Fruit fly (Drosophila melanogaster) whole organism, embryonic: ENCODE measurements around the gene Ptp4E.

Source experiments
- Ada2b ChIP-seq: fragments of 200-800 bp; sonication (Bioruptor generic); IDR thresholded peaks from 2 replicates; pipeline ENCODE4 v1.3.6; 2022; ENCODE audit warnings: missing biosample characterization, missing genetic modification characterization
- BEAF-32 ChIP-seq: fragments of 200-800 bp; sonication (Bioruptor generic); optimal IDR thresholded peaks from 3 replicates; lab custom pipeline; 2017; ENCODE audit warnings: missing biosample characterization, missing genetic modification characterization, mild to moderate bottlenecking, moderate library complexity, missing genetic modification reagents
- CG10431 ChIP-seq: fragments of 200-800 bp; sonication (Bioruptor generic); optimal IDR thresholded peaks from 3 replicates; lab custom pipeline; 2018; ENCODE audit warnings: missing biosample characterization, mild to moderate bottlenecking, missing genetic modification characterization
- CG10565 ChIP-seq: fragments of 200-800 bp; sonication (Bioruptor generic); optimal IDR thresholded peaks from 3 replicates; lab custom pipeline; 2016; ENCODE audit warnings: missing biosample characterization, mild to moderate bottlenecking, missing genetic modification characterization
- CG11085 ChIP-seq: fragments of 200-800 bp; sonication (Bioruptor generic); IDR thresholded peaks from 2 replicates; pipeline ENCODE4 v1.3.6; 2022; ENCODE audit warnings: missing biosample characterization, missing genetic modification characterization
- CG15514 ChIP-seq: fragments of 200-800 bp; sonication (Bioruptor generic); optimal IDR thresholded peaks from 3 replicates; lab custom pipeline; 2017; ENCODE audit warnings: missing biosample characterization, missing genetic modification characterization, mild to moderate bottlenecking, moderate library complexity, missing genetic modification reagents
- CG17359 ChIP-seq: fragments of 200-800 bp; sonication (Bioruptor generic); optimal IDR thresholded peaks from 3 replicates; lab custom pipeline; 2018; ENCODE audit warnings: missing biosample characterization, mild to moderate bottlenecking, missing genetic modification characterization, moderate library complexity
- CG17802 ChIP-seq: fragments of 200-800 bp; sonication (Bioruptor generic); optimal IDR thresholded peaks from 2 replicates; lab custom pipeline; 2018; ENCODE audit warnings: missing biosample characterization, mild to moderate bottlenecking, missing genetic modification characterization, moderate library complexity
- CG1832 ChIP-seq: fragments of 200-800 bp; sonication (Bioruptor generic); optimal IDR thresholded peaks from 2 replicates; lab custom pipeline; 2017; ENCODE audit warnings: missing biosample characterization, mild to moderate bottlenecking, missing genetic modification characterization, inconsistent platforms
- CG2116 ChIP-seq: fragments of 200-800 bp; sonication (Bioruptor generic); optimal IDR thresholded peaks from 3 replicates; lab custom pipeline; 2018; ENCODE audit warnings: missing biosample characterization, mild to moderate bottlenecking, missing genetic modification characterization
- CG33213 ChIP-seq: fragments of 200-800 bp; sonication (Bioruptor generic); optimal IDR thresholded peaks from 3 replicates; lab custom pipeline; 2016; ENCODE audit warnings: missing biosample characterization, missing genetic modification characterization
- CG34224 ChIP-seq: fragments of 200-800 bp; sonication (Bioruptor generic); IDR thresholded peaks from 3 replicates; pipeline ENCODE4 v1.3.6; 2022; ENCODE audit warnings: missing biosample characterization, missing genetic modification characterization; ENCODE audit not compliant: partially characterized antibody
- CG3838 ChIP-seq: fragments of 200-800 bp; sonication (Bioruptor generic); optimal IDR thresholded peaks from 3 replicates; lab custom pipeline; 2016; ENCODE audit warnings: missing biosample characterization, missing genetic modification characterization
- CG3995 ChIP-seq: fragments of 200-800 bp; sonication (Bioruptor generic); optimal IDR thresholded peaks from 3 replicates; lab custom pipeline; 2016; ENCODE audit warnings: missing biosample characterization, missing genetic modification characterization
- CG7987 ChIP-seq: fragments of 200-800 bp; sonication (Bioruptor generic); optimal IDR thresholded peaks from 2 replicates; lab custom pipeline; 2018; ENCODE audit warnings: missing biosample characterization, mild to moderate bottlenecking, missing genetic modification characterization, moderate library complexity
- CG8290 ChIP-seq, 3 experiments: fragments of 200-800 bp; sonication (Bioruptor generic); optimal IDR thresholded peaks; 2 replicates each; lab custom pipeline; 2016 to 2019; ENCODE audit warnings: missing biosample characterization in 3 of 3, missing genetic modification characterization in 3 of 3, mild to moderate bottlenecking in 2 of 3, moderate library complexity in 1 of 3
- D ChIP-seq, 2 experiments: fragments of 200-800 bp in 1 of 2; fragments of >200 bp in 1 of 2; sonication (Bioruptor generic) in 1 of 2; optimal IDR thresholded peaks; 2 replicates in 1 of 2; 3 replicates in 1 of 2; lab custom pipeline; 2017; ENCODE audit warnings: mild to moderate bottlenecking in 1 of 2, missing biosample characterization in 1 of 2, missing genetic modification characterization in 1 of 2, missing genetic modification reagents in 1 of 2
- Deaf1 ChIP-seq: fragments of 200-800 bp; optimal IDR thresholded peaks from 3 replicates; lab custom pipeline; 2019; ENCODE audit warnings: missing biosample characterization, mild to moderate bottlenecking, missing genetic modification characterization, moderate library complexity
- Dref ChIP-seq: fragments of 200-800 bp; sonication (Bioruptor generic); IDR thresholded peaks from 2 replicates; pipeline ENCODE4 v1.3.6; 2022; ENCODE audit warnings: missing biosample characterization, missing genetic modification characterization
- Ets65A ChIP-seq: fragments of 200-800 bp; sonication (Bioruptor generic); peaks from one replicate; lab custom pipeline; 2016; ENCODE audit warnings: missing biosample characterization, missing genetic modification characterization
- Ets97D ChIP-seq: fragments of 200-800 bp; sonication (Bioruptor generic); optimal IDR thresholded peaks from 3 replicates; lab custom pipeline; 2016; ENCODE audit warnings: missing biosample characterization, missing genetic modification characterization
- Fer1 ChIP-seq: fragments of 200-800 bp; sonication (Bioruptor generic); optimal IDR thresholded peaks from 2 replicates; lab custom pipeline; 2017; ENCODE audit warnings: missing biosample characterization, mild to moderate bottlenecking, missing genetic modification characterization
- HLH54F ChIP-seq: fragments of 200-800 bp; sonication (Bioruptor generic); optimal IDR thresholded peaks from 3 replicates; lab custom pipeline; 2016; ENCODE audit warnings: missing biosample characterization, missing genetic modification characterization
- Hand ChIP-seq: fragments of 200-800 bp; sonication (Bioruptor generic); optimal IDR thresholded peaks from 2 replicates; lab custom pipeline; 2017; ENCODE audit warnings: mild to moderate bottlenecking, missing biosample characterization, missing genetic modification reagents, missing genetic modification characterization
- Hr51 ChIP-seq, 2 experiments: fragments of 200-800 bp; sonication (Bioruptor generic); optimal IDR thresholded peaks; 2 replicates in 1 of 2; 3 replicates in 1 of 2; lab custom pipeline; 2016 to 2018; ENCODE audit warnings: missing biosample characterization in 2 of 2, missing genetic modification characterization in 2 of 2, mild to moderate bottlenecking in 1 of 2, moderate library complexity in 1 of 2
- Jarid2 ChIP-seq: fragments of 200-800 bp; sonication (Bioruptor generic); optimal IDR thresholded peaks from 3 replicates; lab custom pipeline; 2017; ENCODE audit warnings: mild to moderate bottlenecking, missing biosample characterization, missing genetic modification reagents, missing genetic modification characterization
- Lhr ChIP-seq: fragments of 200-800 bp; sonication (Bioruptor generic); optimal IDR thresholded peaks from 3 replicates; lab custom pipeline; 2017; ENCODE audit warnings: mild to moderate bottlenecking, missing biosample characterization, missing genetic modification reagents, missing genetic modification characterization
- Med ChIP-seq: fragments of 200-800 bp; sonication (Bioruptor generic); peaks from one replicate; lab custom pipeline; 2016; ENCODE audit warnings: missing biosample characterization, missing genetic modification characterization, mild to moderate bottlenecking, inconsistent platforms, moderate library complexity
- Sin3A ChIP-seq: fragments of >200 bp; optimal IDR thresholded peaks from 2 replicates; lab custom pipeline; 2018
- Sry-δ ChIP-seq: fragments of 200-800 bp; sonication (Bioruptor generic); optimal IDR thresholded peaks from 2 replicates; lab custom pipeline; 2016; ENCODE audit warnings: missing biosample characterization, missing genetic modification characterization
- Vsx1 ChIP-seq: fragments of 200-800 bp; sonication (Bioruptor generic); optimal IDR thresholded peaks from 2 replicates; lab custom pipeline; 2017; ENCODE audit warnings: missing biosample characterization, mild to moderate bottlenecking, missing genetic modification characterization, missing genetic modification reagents
- ap ChIP-seq: fragments of 200-800 bp; sonication (Bioruptor generic); IDR thresholded peaks from 2 replicates; pipeline ENCODE4 v1.3.6; 2022; ENCODE audit warnings: missing biosample characterization, missing genetic modification characterization
- bcd ChIP-seq: fragments of 200-800 bp; sonication (Bioruptor generic); optimal IDR thresholded peaks from 2 replicates; lab custom pipeline; 2017; ENCODE audit warnings: missing biosample characterization, mild to moderate bottlenecking, missing genetic modification characterization
- dpn ChIP-seq, 2 experiments: fragments of 200-800 bp; sonication (Bioruptor generic); optimal IDR thresholded peaks; 3 replicates each; lab custom pipeline; 2016; ENCODE audit warnings: missing biosample characterization in 2 of 2, missing genetic modification characterization in 2 of 2
- ftz-f1 ChIP-seq: fragments of 200-800 bp; sonication (Bioruptor generic); optimal IDR thresholded peaks from 2 replicates; lab custom pipeline; 2016; ENCODE audit warnings: missing biosample characterization, missing genetic modification characterization
- gcm2 ChIP-seq: fragments of 200-800 bp; sonication (Bioruptor generic); optimal IDR thresholded peaks from 2 replicates; lab custom pipeline; 2016; ENCODE audit warnings: missing biosample characterization, missing genetic modification characterization
- gfzf ChIP-seq: fragments of 200-800 bp; sonication (Bioruptor generic); optimal IDR thresholded peaks from 2 replicates; lab custom pipeline; 2016; ENCODE audit warnings: missing biosample characterization, mild to moderate bottlenecking, missing genetic modification characterization, moderate library complexity
- ham ChIP-seq: fragments of 200-800 bp; sonication (Bioruptor generic); IDR thresholded peaks from 2 replicates; pipeline ENCODE4 v1.3.6; 2022; ENCODE audit warnings: missing biosample characterization, missing genetic modification characterization
- insv ChIP-seq, 2 experiments: fragments of 200-800 bp; sonication (Bioruptor generic); optimal IDR thresholded peaks; 3 replicates each; lab custom pipeline; 2016 to 2018; ENCODE audit warnings: missing biosample characterization in 2 of 2, missing genetic modification characterization in 2 of 2
- jigr1 ChIP-seq: fragments of 200-800 bp; sonication (Bioruptor generic); IDR thresholded peaks from 3 replicates; pipeline ENCODE4 v1.3.6; 2022; ENCODE audit warnings: missing biosample characterization, missing genetic modification characterization
- psq ChIP-seq: fragments of 200-800 bp; sonication (Bioruptor generic); optimal IDR thresholded peaks from 2 replicates; lab custom pipeline; 2017; ENCODE audit warnings: missing biosample characterization, missing genetic modification characterization
- pzg ChIP-seq: fragments of 200-800 bp; sonication (Bioruptor generic); optimal IDR thresholded peaks from 3 replicates; lab custom pipeline; 2018; ENCODE audit warnings: missing biosample characterization, mild to moderate bottlenecking, missing genetic modification characterization, moderate library complexity
- sens ChIP-seq: fragments of 200-800 bp; sonication (Bioruptor generic); peaks from one replicate; lab custom pipeline; 2016; ENCODE audit warnings: missing biosample characterization, missing genetic modification characterization
- sqz ChIP-seq: fragments of 200-800 bp; sonication (Bioruptor generic); optimal IDR thresholded peaks from 3 replicates; lab custom pipeline; 2018; ENCODE audit warnings: missing biosample characterization, mild to moderate bottlenecking, missing genetic modification characterization
- stwl ChIP-seq: fragments of 200-800 bp; sonication (Bioruptor generic); optimal IDR thresholded peaks from 3 replicates; lab custom pipeline; 2018; ENCODE audit warnings: missing biosample characterization, mild to moderate bottlenecking, missing genetic modification characterization, moderate library complexity
- tup ChIP-seq: fragments of 200-800 bp; sonication (Bioruptor generic); optimal IDR thresholded peaks from 2 replicates; lab custom pipeline; 2016; ENCODE audit warnings: missing biosample characterization, mild to moderate bottlenecking, missing genetic modification characterization, moderate library complexity

Ptp4E gene

DNA sequence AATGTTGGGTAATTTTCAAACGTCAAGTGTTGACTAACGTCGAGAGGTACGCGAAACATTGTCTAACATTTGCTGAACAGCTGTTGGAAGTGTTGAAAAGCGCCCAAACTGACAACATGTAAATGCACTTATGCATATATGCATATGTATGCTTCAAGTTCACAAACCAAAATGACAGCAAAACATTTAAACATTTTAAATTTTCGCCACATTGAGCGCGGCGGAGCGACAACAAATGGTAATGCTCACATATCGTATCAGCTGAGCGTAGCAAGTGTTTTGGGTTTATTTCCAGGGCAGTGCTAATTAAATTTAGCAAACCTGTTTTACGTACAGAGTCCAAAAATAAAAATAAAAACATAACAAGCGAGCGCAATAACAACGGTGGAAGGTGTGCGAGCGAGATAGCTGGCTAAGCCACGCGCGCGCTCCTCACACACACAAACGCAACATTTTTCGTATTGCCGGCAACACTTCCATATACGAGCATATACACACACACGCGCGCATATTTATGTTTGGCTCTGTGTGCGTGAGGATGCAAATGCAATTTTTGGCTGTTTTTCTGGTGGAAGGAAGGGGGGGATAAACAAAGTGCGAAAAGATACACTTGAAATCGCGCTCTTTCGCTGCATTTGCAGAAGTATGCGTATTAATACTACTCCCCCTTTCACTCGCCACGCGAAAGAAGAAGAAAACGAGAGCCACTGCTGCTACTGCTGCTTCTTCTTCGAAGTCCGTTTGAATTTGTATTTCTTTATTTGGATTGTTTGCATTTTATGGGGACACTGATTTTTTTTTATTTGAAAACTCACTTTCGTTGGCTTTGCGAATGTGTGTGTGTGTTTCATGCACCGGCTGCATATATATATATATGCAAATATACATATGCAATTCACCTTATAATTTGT, 8.6 kb upstream of the Ptp4E start (continued):
- TF ChIP-seq jigr1 = no peak
- peak in 1 of 2 experiments; percentile 20 for TF ChIP-seq Hr51 (GFP tag; optimal IDR thresholded peaks at IDR 0.05; lab: Kevin White, UChicago)
- no peak for TF ChIP-seq CG3838 (GFP tag; lab: Kevin White, UChicago)
- no peak for TF ChIP-seq CG10565 (GFP tag; lab: Kevin White, UChicago)
- TF ChIP-seq CG1832 (GFP tag; lab: Kevin White, UChicago) = peak; percentile 55
- TF ChIP-seq Ets65A (GFP tag; lab: Kevin White, UChicago) = peak; percentile 77
- TF ChIP-seq Hand (GFP tag; lab: Kevin White, UChicago) = peak; percentile 10
- TF ChIP-seq Fer1 (GFP tag; lab: Kevin White, UChicago) = peak; percentile 59
- TF ChIP-seq insv (GFP tag; optimal IDR thresholded peaks at IDR 0.05; lab: Kevin White, UChicago) = peak in 1 of 2 experiments; percentile 44
- no peak for TF ChIP-seq ham (GFP tag; lab: Robert Waterston, UW)
- TF ChIP-seq gfzf = peak; percentile 13
- no peak for TF ChIP-seq D (optimal IDR thresholded peaks at IDR 0.05; lab: Kevin White, UChicago)
- peak; percentile 47 for TF ChIP-seq D (GFP tag; optimal IDR thresholded peaks at IDR 0.05; lab: Kevin White, UChicago)
- TF ChIP-seq ftz-f1 = no peak
- TF ChIP-seq CG7987 = peak; percentile 32
- TF ChIP-seq HLH54F (GFP tag; lab: Kevin White, UChicago) = peak; percentile 42
- peak; percentile 29 for TF ChIP-seq Sin3A

DNA sequence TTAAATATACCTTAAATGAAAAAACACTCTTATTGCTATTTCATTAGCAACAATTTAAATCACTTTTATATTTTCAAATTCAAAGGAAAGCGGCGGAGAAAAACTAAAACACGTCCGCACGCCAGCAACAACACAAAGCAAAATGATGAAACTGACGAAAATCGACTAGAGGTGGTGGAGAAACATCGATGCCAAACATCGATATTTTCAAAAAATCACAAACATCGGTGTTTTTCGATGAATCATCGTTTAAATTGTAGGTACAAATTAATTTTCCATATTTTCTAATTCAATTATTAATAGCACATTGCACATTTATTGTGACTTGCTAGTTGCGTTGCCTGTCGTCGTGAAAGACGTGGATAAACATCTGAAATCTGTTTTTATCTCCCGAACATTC, 7.9 kb upstream of the Ptp4E start:
- peak; percentile 5 for TF ChIP-seq Ets97D (GFP tag; lab: Kevin White, UChicago)
- TF ChIP-seq stwl (tag; lab: Kevin White, UChicago) = peak; percentile 37
- TF ChIP-seq CG17359 = no peak
- peak; percentile 26 for TF ChIP-seq CG8290 (GFP tag; optimal IDR thresholded peaks at IDR 0.05; lab: Kevin White, UChicago)
- peak; percentile 66 to 77 for TF ChIP-seq CG8290 (tag; optimal IDR thresholded peaks at IDR 0.05; lab: Kevin White, UChicago)
- no peak for TF ChIP-seq CG34224 (GFP tag; lab: Robert Waterston, UW)
- peak; percentile 95 for TF ChIP-seq Lhr (GFP tag; lab: Kevin White, UChicago)
- TF ChIP-seq gcm2 (GFP tag; lab: Kevin White, UChicago) = no peak
- TF ChIP-seq CG2116 (GFP tag; lab: Kevin White, UChicago) = peak; percentile 15
- no peak for TF ChIP-seq sqz
- TF ChIP-seq psq (GFP tag; lab: Kevin White, UChicago) = no peak
- peak; percentile 36 for TF ChIP-seq pzg (GFP tag; lab: Kevin White, UChicago)
- peak; percentile 82 for TF ChIP-seq CG33213 (GFP tag; lab: Kevin White, UChicago)
- peak; percentile 33 for TF ChIP-seq Jarid2 (GFP tag; lab: Kevin White, UChicago)
- no peak for TF ChIP-seq tup (GFP tag; lab: Kevin White, UChicago)
- TF ChIP-seq Vsx1 (GFP tag; lab: Kevin White, UChicago) = no peak
- no peak for TF ChIP-seq Ada2b
- TF ChIP-seq CG15514 (GFP tag; lab: Kevin White, UChicago) = peak; percentile 3
- peak; percentile 79 for TF ChIP-seq Med (GFP tag; lab: Kevin White, UChicago)
- TF ChIP-seq BEAF-32 (GFP tag; lab: Kevin White, UChicago) = peak; percentile 76
- TF ChIP-seq gfzf = no peak
- peak; percentile 79 for TF ChIP-seq Sry-δ (GFP tag; lab: Kevin White, UChicago)
- TF ChIP-seq Dref = no peak
- no peak for TF ChIP-seq CG17802 (tag; lab: Kevin White, UChicago)
- TF ChIP-seq Deaf1 (tag; lab: Kevin White, UChicago) = no peak
- TF ChIP-seq bcd (GFP tag; lab: Kevin White, UChicago) = no peak
- no peak for TF ChIP-seq ap (GFP tag; lab: Robert Waterston, UW)
- TF ChIP-seq CG11085 = no peak
- peak; percentile 83 for TF ChIP-seq CG3995 (GFP tag; lab: Kevin White, UChicago)
- peak; percentile 71 for TF ChIP-seq sens
- no peak for TF ChIP-seq CG10431 (GFP tag; lab: Kevin White, UChicago)
- TF ChIP-seq dpn (GFP tag; optimal IDR thresholded peaks at IDR 0.05; lab: Kevin White, UChicago) = no peak
